Worm (Caenorhabditis elegans) whole organism, L4 larva: Measurements from ENCODE around the gene ZC449.2.
A peak's percentile ranks its signal among the peaks of the same experiment; 100 is the strongest.

ENCODE experiments used
- F26F4.8 ChIP-seq: fragments of 200-800 bp; sonication (Bioruptor generic); conservative IDR thresholded peaks from 2 replicates; pipeline ENCODE4 v1.3.6; 2022; ENCODE audit warnings: missing genetic modification characterization, missing compliant biosample characterization
- F37D6.2 ChIP-seq: sonication (generic microtip); optimal IDR thresholded peaks from 2 replicates; lab custom pipeline; 2016; ENCODE audit warnings: mild to moderate bottlenecking, missing genetic modification characterization, missing compliant biosample characterization
- T26A8.4 ChIP-seq: fragments of 200-800 bp; sonication (Bioruptor generic); IDR thresholded peaks from 2 replicates; pipeline ENCODE4 v1.3.6; 2022; ENCODE audit warnings: missing genetic modification characterization, missing compliant biosample characterization
- Y75B8A.6 ChIP-seq: fragments of 200-800 bp; sonication (Bioruptor generic); IDR thresholded peaks from 2 replicates; pipeline ENCODE4 v1.3.6; 2022; ENCODE audit warnings: missing genetic modification reagents, missing genetic modification characterization, missing compliant biosample characterization
- ZK337.2 ChIP-seq: fragments of 200-800 bp; sonication (Bioruptor generic); IDR thresholded peaks from 2 replicates; pipeline ENCODE4 v1.3.6; 2022; ENCODE audit warnings: missing genetic modification reagents, missing genetic modification characterization, missing compliant biosample characterization
- ZK546.5 ChIP-seq, 2 experiments: sonication (generic microtip); optimal IDR thresholded peaks; 2 replicates each; lab custom pipeline; 2017; ENCODE audit warnings: missing biosample characterization in 2 of 2, missing genetic modification characterization in 2 of 2
- aha-1 ChIP-seq: fragments of 150-350 bp; peaks from one replicate; lab custom pipeline; 2014; ENCODE audit warnings: missing biosample characterization, missing genetic modification characterization
- ceh-28 ChIP-seq: fragments of 150-350 bp; optimal IDR thresholded peaks from 2 replicates; lab custom pipeline; 2014; ENCODE audit warnings: missing biosample characterization, missing genetic modification reagents, missing genetic modification characterization
- ceh-32 ChIP-seq: sonication (generic microtip); optimal IDR thresholded peaks from 2 replicates; lab custom pipeline; 2016; ENCODE audit warnings: mild to moderate bottlenecking, missing genetic modification characterization, missing compliant biosample characterization; ENCODE audit not compliant: poor library complexity
- ceh-62 ChIP-seq: sonication (generic microtip); optimal IDR thresholded peaks from 2 replicates; lab custom pipeline; 2017; ENCODE audit warnings: missing biosample characterization, missing genetic modification characterization
- daf-19 ChIP-seq: fragments of 200-800 bp; sonication (Bioruptor generic); conservative IDR thresholded peaks from 2 replicates; pipeline ENCODE4 v1.3.6; 2022; ENCODE audit warnings: missing genetic modification characterization, missing compliant biosample characterization
- dmd-6 ChIP-seq: fragments of 200-800 bp; sonication (Bioruptor generic); IDR thresholded peaks from 2 replicates; pipeline ENCODE4 v1.3.6; 2022; ENCODE audit warnings: missing genetic modification reagents, missing genetic modification characterization, missing compliant biosample characterization
- dpl-1 ChIP-seq: fragments of 150-350 bp; optimal IDR thresholded peaks from 2 replicates; lab custom pipeline; 2014; ENCODE audit warnings: missing biosample characterization, missing genetic modification reagents, missing genetic modification characterization
- duxl-1 ChIP-seq: sonication (generic microtip); optimal IDR thresholded peaks from 2 replicates; lab custom pipeline; 2016; ENCODE audit warnings: mild to moderate bottlenecking, missing genetic modification characterization, moderate library complexity, missing compliant biosample characterization; ENCODE audit not compliant: poor library complexity
- fkh-10 ChIP-seq: fragments of 150-350 bp; optimal IDR thresholded peaks from 2 replicates; lab custom pipeline; 2014; ENCODE audit warnings: missing biosample characterization, missing genetic modification reagents, missing genetic modification characterization
- fos-1 ChIP-seq: fragments of 150-350 bp; optimal IDR thresholded peaks from 2 replicates; lab custom pipeline; 2014; ENCODE audit warnings: missing biosample characterization, missing genetic modification characterization
- hif-1 ChIP-seq, 2 experiments: sonication (generic microtip); optimal IDR thresholded peaks; 2 replicates each; lab custom pipeline; 2016 to 2017; ENCODE audit warnings: missing compliant biosample characterization in 2 of 2, missing genetic modification characterization in 2 of 2, missing genetic modification reagents in 2 of 2, missing genotype in 2 of 2, mild to moderate bottlenecking in 1 of 2
- hlh-30 ChIP-seq: sonication (generic microtip); optimal IDR thresholded peaks from 2 replicates; lab custom pipeline; 2017; ENCODE audit warnings: antibody characterized with exemption, mild to moderate bottlenecking, missing genetic modification characterization, missing compliant biosample characterization; ENCODE audit not compliant: insufficient read depth
- lin-13 ChIP-seq: fragments of 150-350 bp; optimal IDR thresholded peaks from 2 replicates; lab custom pipeline; 2014; ENCODE audit warnings: missing biosample characterization, missing genetic modification reagents, missing genetic modification characterization
- lin-29 ChIP-seq: fragments of 200-800 bp; sonication (Bioruptor generic); IDR thresholded peaks from 2 replicates; pipeline ENCODE4 v1.3.6; 2022; ENCODE audit warnings: missing genetic modification reagents, missing genetic modification characterization, missing compliant biosample characterization
- lin-38 ChIP-seq: fragments of 200-800 bp; sonication (Bioruptor generic); IDR thresholded peaks from 2 replicates; pipeline ENCODE4 v1.3.6; 2022; ENCODE audit warnings: missing genetic modification reagents, missing genetic modification characterization, missing compliant biosample characterization
- mdl-1 ChIP-seq, 2 experiments: fragments of 150-350 bp in 1 of 2; sonication (generic microtip) in 1 of 2; optimal IDR thresholded peaks; 2 replicates each; lab custom pipeline; 2014 to 2017; ENCODE audit warnings: missing biosample characterization in 2 of 2, missing genetic modification characterization in 2 of 2
- mxl-3 ChIP-seq: fragments of 200-800 bp; sonication (Bioruptor generic); optimal IDR thresholded peaks from 2 replicates; lab custom pipeline; 2018; ENCODE audit warnings: mild to moderate bottlenecking, missing genetic modification characterization, missing compliant biosample characterization
- nhr-102 ChIP-seq: sonication (generic microtip); optimal IDR thresholded peaks from 2 replicates; lab custom pipeline; 2016; ENCODE audit warnings: mild to moderate bottlenecking, missing genetic modification characterization, moderate library complexity, missing compliant biosample characterization
- nhr-111 ChIP-seq: fragments of 200-800 bp; sonication (Bioruptor generic); optimal IDR thresholded peaks from 2 replicates; lab custom pipeline; 2018; ENCODE audit warnings: mild to moderate bottlenecking, missing genetic modification characterization, missing compliant biosample characterization
- nhr-42 ChIP-seq: fragments of 200-800 bp; sonication (Bioruptor generic); IDR thresholded peaks from 2 replicates; pipeline ENCODE4 v1.3.6; 2022; ENCODE audit warnings: missing genetic modification characterization, missing compliant biosample characterization
- nhr-48 ChIP-seq: sonication (generic microtip); optimal IDR thresholded peaks from 2 replicates; lab custom pipeline; 2016; ENCODE audit warnings: mild to moderate bottlenecking, missing genetic modification characterization, missing compliant biosample characterization
- pha-4 ChIP-seq, 2 experiments: fragments of 150-350 bp in 1 of 2; fragments of 200-800 bp in 1 of 2; sonication (Bioruptor generic) in 1 of 2; IDR thresholded peaks in 1 of 2; optimal IDR thresholded peaks in 1 of 2; 2 replicates each; pipeline versions ENCODE4 v1.3.6 to Lab custom; 2014 to 2022; ENCODE audit warnings: missing genetic modification characterization in 2 of 2, missing genetic modification reagents in 2 of 2, missing biosample characterization in 1 of 2, missing compliant biosample characterization in 1 of 2
- pqm-1 ChIP-seq: sonication (generic microtip); optimal IDR thresholded peaks from 2 replicates; lab custom pipeline; 2017; ENCODE audit warnings: missing biosample characterization, missing genetic modification characterization
- saeg-2 ChIP-seq: fragments of 200-800 bp; sonication (Bioruptor generic); IDR thresholded peaks from 2 replicates; pipeline ENCODE4 v1.3.6; 2022; ENCODE audit warnings: missing genetic modification reagents, missing genetic modification characterization, missing compliant biosample characterization
- unc-62 ChIP-seq, 3 experiments: fragments of 150-350 bp in 1 of 3; sonication (generic microtip); optimal IDR thresholded peaks in 2 of 3; peaks in 1 of 3; 1 replicate in 1 of 3; 2 replicates in 2 of 3; lab custom pipeline; 2014 to 2017; ENCODE audit warnings: missing biosample characterization in 3 of 3, missing genetic modification characterization in 3 of 3, missing genetic modification reagents in 3 of 3, missing genotype in 1 of 3
- zag-1 ChIP-seq: fragments of 150-350 bp; optimal IDR thresholded peaks from 2 replicates; lab custom pipeline; 2014; ENCODE audit warnings: missing biosample characterization, missing genetic modification characterization
- ztf-7 ChIP-seq: fragments of 150-350 bp; optimal IDR thresholded peaks from 2 replicates; lab custom pipeline; 2014; ENCODE audit warnings: missing biosample characterization, missing genetic modification characterization

Gene ZC449.2

DNA sequence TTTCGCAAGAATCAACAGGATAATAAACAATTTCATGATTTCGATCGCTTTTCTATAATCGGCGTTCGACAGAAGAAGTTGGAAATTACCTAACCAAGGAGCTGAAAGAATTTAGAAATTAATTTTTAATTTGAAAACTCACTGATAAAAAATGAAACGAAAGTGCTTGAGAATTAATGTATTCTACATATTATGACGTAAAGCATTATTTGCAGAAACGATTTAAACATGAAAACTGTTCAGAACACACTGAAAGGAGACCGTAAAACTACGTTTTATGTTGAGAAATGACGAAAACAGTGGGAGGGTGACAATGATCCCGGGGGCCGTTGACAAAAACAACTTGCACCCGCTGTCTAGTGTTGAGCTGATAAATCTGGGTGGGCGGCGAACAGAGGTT, 16.6 kb downstream of the ZC449.2 start, which contains the start of gene ZC449.5:
TSS of gene ZC449.5 (minus strand) at position 101 of the 400 bp plus-strand sequence.
- TF ChIP-seq ceh-62 (tag; lab: Kevin White, UChicago) (no peak), pqm-1 (tag; lab: Kevin White, UChicago) (peak; percentile 39)

DNA sequence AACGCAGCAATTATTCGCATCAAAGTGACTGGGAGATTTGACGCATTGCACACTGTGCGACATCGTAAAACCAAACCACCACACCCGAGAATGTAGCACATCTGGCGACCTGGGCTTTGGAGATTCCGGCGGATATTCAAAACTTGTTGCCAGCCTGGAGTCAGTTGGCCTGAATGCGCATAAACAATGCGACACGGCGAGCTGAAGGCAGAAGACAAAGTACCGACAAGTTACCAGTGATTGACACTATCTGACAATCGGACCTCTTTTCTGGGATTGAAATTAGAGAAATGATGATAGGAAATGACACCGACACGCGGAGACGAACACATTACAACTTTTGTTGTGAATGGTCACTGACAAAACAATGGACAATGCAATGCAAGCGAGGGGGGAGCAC, 17.7 kb downstream of the ZC449.2 start:
- TF ChIP-seq F37D6.2 (tag; lab: Kevin White, UChicago) (no peak), ztf-7 (tag; lab: Kevin White, UChicago) (no peak)

DNA sequence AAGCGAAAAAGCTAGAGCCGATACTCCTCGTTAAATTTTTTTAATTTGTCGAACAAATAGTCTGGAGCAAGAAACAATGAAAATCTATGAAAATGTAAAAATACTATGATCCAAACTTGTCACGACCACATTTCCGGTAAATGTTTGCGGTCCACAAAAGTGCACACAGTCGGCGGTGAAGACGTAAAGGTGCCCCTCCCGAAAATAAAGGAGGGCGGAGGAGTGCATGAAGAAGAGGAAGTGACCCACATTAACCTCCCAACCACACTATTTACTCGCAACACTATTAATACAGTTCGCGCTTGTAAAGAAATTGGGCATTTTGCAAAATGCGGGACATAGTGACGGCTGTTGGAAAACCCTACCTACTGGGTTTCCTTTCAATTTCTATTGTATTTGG, 19.0 kb downstream of the ZC449.2 start:
- no peak for TF ChIP-seq hif-1 (tag; optimal IDR thresholded peaks at IDR 0.05; lab: Kevin White, UChicago)
- no peak for TF ChIP-seq hlh-30 (tag; lab: Kevin White, UChicago)
- peak in 1 of 2 experiments; percentile 92 for TF ChIP-seq unc-62 (GFP tag; optimal IDR thresholded peaks at IDR 0.05 in 1 of 2; lab: Kevin White, UChicago)
- TF ChIP-seq unc-62 (tag; optimal IDR thresholded peaks at IDR 0.05; lab: Kevin White, UChicago) = no peak
- TF ChIP-seq dmd-6 (GFP tag; lab: Robert Waterston, UW) = no peak

DNA sequence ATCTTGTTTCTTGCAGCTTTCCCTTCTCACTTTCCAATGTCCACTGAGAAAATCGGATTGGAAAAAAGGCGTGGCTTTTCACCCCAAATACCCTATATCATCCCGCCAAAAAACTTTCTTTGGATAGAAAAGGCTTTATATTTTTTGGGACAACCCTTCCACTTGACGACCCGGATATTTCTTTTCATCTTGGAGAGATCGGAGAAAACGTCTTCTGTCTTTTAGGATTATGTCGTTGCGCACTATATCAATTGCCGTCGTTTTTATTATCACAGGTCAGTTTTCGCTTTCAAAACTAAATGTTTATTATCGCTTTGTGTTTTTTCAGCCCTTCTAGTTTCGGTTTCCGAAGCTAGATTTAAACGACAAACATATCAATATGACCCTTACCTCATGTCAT, 22.8 kb downstream of the ZC449.2 start, which contains the start of gene Y64H9A.2:
TSS of gene Y64H9A.2 (plus strand) at position 90 of the 400 bp plus-strand sequence.
- TF ChIP-seq Y75B8A.6 (GFP tag; lab: Robert Waterston, UW) (no peak), unc-62 (GFP tag; optimal IDR thresholded peaks at IDR 0.05 in 1 of 2; lab: Kevin White, UChicago) (peak in 1 of 2 experiments; percentile 30), unc-62 (tag; optimal IDR thresholded peaks at IDR 0.05; lab: Kevin White, UChicago) (no peak)
- TF ChIP-seq, all 104 proteins: peak for 1

DNA sequence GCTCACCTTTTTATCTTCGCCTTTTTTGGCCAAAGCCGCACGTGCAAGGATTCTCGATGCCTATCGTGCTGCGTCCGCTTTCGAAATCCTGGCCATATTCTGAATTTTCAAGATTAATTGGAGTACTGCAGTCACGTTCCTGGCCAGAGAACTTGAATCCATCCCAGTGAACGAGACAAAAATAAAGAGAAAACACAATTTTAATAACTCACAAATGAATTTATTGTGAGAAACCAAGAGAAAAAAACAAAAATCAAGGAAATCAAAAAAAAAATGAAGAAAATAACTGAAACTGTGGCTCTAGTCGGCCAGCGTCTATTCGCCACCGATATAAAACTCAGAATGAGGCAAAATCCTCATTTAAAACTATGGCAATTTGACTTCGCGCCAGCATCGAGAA, 38.1 kb downstream of the ZC449.2 start, which contains the start of gene C24H10.4:
TSS of gene C24H10.4 (minus strand) at position 101 of the 400 bp plus-strand sequence.
- no peak for TF ChIP-seq zag-1 (tag; lab: Kevin White, UChicago)
- TF ChIP-seq ZK546.5 (tag; optimal IDR thresholded peaks at IDR 0.05; lab: Kevin White, UChicago) = no peak

DNA sequence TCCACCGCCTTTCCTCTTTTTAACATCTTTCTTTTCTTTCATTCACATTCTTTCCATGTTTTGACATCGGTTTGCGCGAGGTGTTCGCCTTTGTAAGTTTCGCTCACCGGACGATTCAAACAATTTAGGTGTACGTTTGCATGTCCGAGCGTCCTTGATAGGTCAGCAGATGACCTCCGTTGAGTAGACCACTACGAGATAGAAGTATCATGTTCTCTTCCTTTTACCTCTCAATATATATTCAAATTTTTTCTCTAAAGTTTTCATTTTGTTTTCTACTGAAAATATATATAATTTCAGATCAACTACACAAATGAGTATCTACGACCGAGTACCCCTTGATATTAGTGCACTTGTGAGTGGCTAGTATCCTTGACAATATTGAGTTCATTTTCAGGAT, 39.7 kb downstream of the ZC449.2 start, which contains the start of gene C24H10.3:
TSS of gene C24H10.3 (plus strand) at position 301 of the 400 bp plus-strand sequence.
- no peak for TF ChIP-seq ceh-32
- TF ChIP-seq fos-1 (tag; lab: Kevin White, UChicago) = no peak
- TF ChIP-seq mdl-1 (tag; optimal IDR thresholded peaks at IDR 0.05; lab: Kevin White, UChicago) = no peak
- no peak for TF ChIP-seq saeg-2
- no peak for TF ChIP-seq dpl-1 (GFP tag; lab: Kevin White, UChicago)
- TF ChIP-seq fkh-10 (GFP tag; lab: Kevin White, UChicago) = no peak
- TF ChIP-seq lin-13 (GFP tag; lab: Kevin White, UChicago) = no peak
- no peak for TF ChIP-seq aha-1 (tag; lab: Kevin White, UChicago)
- TF ChIP-seq nhr-111 (GFP tag; lab: Kevin White, UChicago) = no peak
- TF ChIP-seq pha-4 (GFP tag; IDR thresholded peaks at IDR 0.05; lab: Robert Waterston, UW) = no peak
- no peak for TF ChIP-seq pha-4 (tag; optimal IDR thresholded peaks at IDR 0.05; lab: Kevin White, UChicago)

DNA sequence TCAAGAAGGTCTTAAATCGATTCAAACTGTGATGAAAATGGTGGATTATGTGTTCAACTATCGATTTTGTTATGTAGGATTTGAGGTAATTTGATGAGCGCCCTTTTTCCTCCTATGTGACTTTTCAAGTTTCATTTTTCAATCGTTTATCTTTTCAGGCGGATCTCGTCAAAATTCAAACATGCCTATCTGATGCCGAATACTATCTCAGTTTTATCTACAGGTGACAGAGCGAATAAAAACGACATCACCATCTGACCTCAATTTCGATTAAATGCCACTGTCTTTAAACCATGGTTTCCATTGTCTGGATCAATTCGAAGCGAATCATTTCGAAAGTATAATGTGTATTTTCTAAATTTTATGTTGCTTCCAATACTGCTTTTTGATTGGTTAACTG, 40.7 kb downstream of the ZC449.2 start:
- TF ChIP-seq unc-62 (GFP tag; optimal IDR thresholded peaks at IDR 0.05 in 1 of 2; lab: Kevin White, UChicago) (peak in 1 of 2 experiments; percentile 77), unc-62 (tag; optimal IDR thresholded peaks at IDR 0.05; lab: Kevin White, UChicago) (no peak), F26F4.8 (no peak)
- TF ChIP-seq, all 104 proteins: peak for 1

DNA sequence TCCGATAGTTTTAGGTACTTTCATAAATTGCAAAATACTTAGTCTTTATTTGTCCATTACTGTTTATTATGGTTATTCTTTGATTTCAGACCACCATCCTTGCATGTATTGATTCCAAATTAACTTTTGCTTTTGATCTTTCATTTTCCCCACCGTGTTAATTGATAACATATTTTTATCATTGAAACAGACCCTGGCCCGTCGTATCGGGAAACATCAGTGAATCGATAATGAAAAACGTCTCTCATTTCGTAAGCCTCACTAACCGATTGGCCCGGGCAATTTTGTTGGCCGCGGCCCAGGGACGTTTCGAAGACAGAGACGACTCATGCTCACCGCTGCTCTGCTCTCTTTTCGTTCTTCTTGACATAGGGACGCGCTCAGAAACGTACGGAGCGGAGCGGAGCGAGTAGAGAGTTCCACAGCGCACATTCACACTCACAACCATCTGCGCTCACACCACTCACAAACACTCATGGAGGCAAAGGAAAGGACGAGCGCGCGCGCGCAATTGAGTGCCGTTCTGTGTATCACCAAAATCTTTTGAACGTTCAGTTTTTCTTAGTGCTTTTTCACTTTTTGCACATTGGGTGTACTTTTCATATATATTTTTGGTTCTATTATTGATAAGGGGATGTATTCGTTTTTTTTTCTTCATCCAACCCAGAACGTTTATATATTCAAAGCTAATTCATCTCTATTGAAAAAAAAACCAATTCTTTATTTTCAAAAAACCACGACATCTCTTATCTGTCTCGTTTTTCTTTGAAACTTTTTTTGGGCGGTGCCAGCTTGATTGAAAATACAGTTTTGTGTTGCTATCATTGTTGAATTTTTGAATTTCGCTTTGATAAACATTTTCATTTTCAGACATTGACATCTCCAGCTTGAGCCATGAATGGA, 42.9 kb downstream of the ZC449.2 start, which contains the start of gene C24H10.2:
TSS of gene C24H10.2 (plus strand) at position 853 of the 903 bp plus-strand sequence.
- TF ChIP-seq T26A8.4 (GFP tag; lab: Robert Waterston, UW) = no peak
- no peak for TF ChIP-seq daf-19
- peak; percentile 45 for TF ChIP-seq nhr-48
- peak; percentile 35 for TF ChIP-seq nhr-102 (tag; lab: Kevin White, UChicago)
- no peak for TF ChIP-seq duxl-1 (tag; lab: Kevin White, UChicago)
- no peak for TF ChIP-seq lin-29 (GFP tag; lab: Robert Waterston, UW)
- TF ChIP-seq mdl-1 (tag; optimal IDR thresholded peaks at IDR 0.05; lab: Kevin White, UChicago) = peak in 1 of 2 experiments; percentile 58
- TF ChIP-seq lin-38 = peak; percentile 51
- TF ChIP-seq mxl-3 (GFP tag; lab: Kevin White, UChicago) = peak; percentile 44
- no peak for TF ChIP-seq nhr-42
- peak; percentile 11 for TF ChIP-seq ceh-28 (tag; lab: Kevin White, UChicago)
- peak; percentile 41 for TF ChIP-seq hlh-30 (tag; lab: Kevin White, UChicago)
- TF ChIP-seq ZK337.2 = no peak
